Fruit fly (Drosophila melanogaster) whole organism, pupa: ENCODE data around the gene Ugt307A1.

ENCODE experiments used
- CG10348 ChIP-seq: fragments of 200-800 bp; sonication (Bioruptor generic); IDR thresholded peaks from 2 replicates; pipeline ENCODE4 v1.3.6; 2022; ENCODE audit warnings: missing biosample characterization, missing genetic modification characterization
- CG12605 ChIP-seq: fragments of 200-800 bp; sonication (Bioruptor generic); IDR thresholded peaks from 2 replicates; pipeline ENCODE4 v1.3.6; 2022; ENCODE audit warnings: missing biosample characterization, missing genetic modification characterization
- CG13204 ChIP-seq: fragments of 200-800 bp; sonication (Bioruptor generic); optimal IDR thresholded peaks from 2 replicates; lab custom pipeline; 2018; ENCODE audit warnings: missing biosample characterization, mild to moderate bottlenecking, missing genetic modification characterization, moderate library complexity
- CG14655 ChIP-seq: fragments of 200-800 bp; sonication (Bioruptor generic); optimal IDR thresholded peaks from 3 replicates; lab custom pipeline; 2017; ENCODE audit warnings: mild to moderate bottlenecking, missing biosample characterization, missing genetic modification reagents, missing genetic modification characterization
- CG15710 ChIP-seq: fragments of 200-800 bp; sonication (Bioruptor generic); optimal IDR thresholded peaks from 2 replicates; lab custom pipeline; 2018; ENCODE audit warnings: missing biosample characterization, mild to moderate bottlenecking, missing genetic modification characterization, moderate library complexity
- CG17806 ChIP-seq: fragments of 200-800 bp; sonication (Bioruptor generic); optimal IDR thresholded peaks from 2 replicates; lab custom pipeline; 2018; ENCODE audit warnings: missing biosample characterization, mild to moderate bottlenecking, missing genetic modification characterization, moderate library complexity
- CG32121 ChIP-seq: fragments of 200-800 bp; sonication (Bioruptor generic); IDR thresholded peaks from 2 replicates; pipeline ENCODE4 v1.3.6; 2022; ENCODE audit warnings: missing biosample characterization, missing genetic modification characterization
- CG34367 ChIP-seq: fragments of 200-800 bp; sonication (Bioruptor generic); optimal IDR thresholded peaks from 2 replicates; lab custom pipeline; 2018; ENCODE audit warnings: missing biosample characterization, mild to moderate bottlenecking, missing genetic modification characterization
- CG4496 ChIP-seq: fragments of 200-800 bp; sonication (Bioruptor generic); IDR thresholded peaks from 3 replicates; pipeline ENCODE4 v1.3.6; 2022; ENCODE audit warnings: missing biosample characterization, missing genetic modification characterization
- CG8159 ChIP-seq: fragments of 200-800 bp; sonication (Bioruptor generic); optimal IDR thresholded peaks from 3 replicates; lab custom pipeline; 2018; ENCODE audit warnings: missing biosample characterization, mild to moderate bottlenecking, missing genetic modification characterization, moderate library complexity
- CG8301 ChIP-seq: fragments of 200-800 bp; sonication (Bioruptor generic); optimal IDR thresholded peaks from 2 replicates; lab custom pipeline; 2018; ENCODE audit warnings: missing biosample characterization, mild to moderate bottlenecking, missing genetic modification characterization
- CG9948 ChIP-seq: fragments of 200-800 bp; sonication (Bioruptor generic); optimal IDR thresholded peaks from 2 replicates; lab custom pipeline; 2018; ENCODE audit warnings: missing biosample characterization, mild to moderate bottlenecking, missing genetic modification characterization, moderate library complexity
- D1 ChIP-seq: fragments of 200-800 bp; sonication (Bioruptor generic); optimal IDR thresholded peaks from 2 replicates; lab custom pipeline; 2018; ENCODE audit warnings: missing biosample characterization, mild to moderate bottlenecking, missing genetic modification characterization, moderate library complexity
- EcR ChIP-seq: fragments of 200-800 bp; sonication (Bioruptor generic); optimal IDR thresholded peaks from 3 replicates; lab custom pipeline; 2019; ENCODE audit warnings: missing biosample characterization, missing genetic modification characterization, mild to moderate bottlenecking, moderate library complexity, missing genetic modification reagents
- Ets98B ChIP-seq: fragments of 200-800 bp; sonication (Bioruptor generic); IDR thresholded peaks from 2 replicates; pipeline ENCODE4 v1.3.6; 2022; ENCODE audit warnings: missing biosample characterization, missing genetic modification characterization
- Pif1A ChIP-seq: fragments of 200-800 bp; sonication (Bioruptor generic); optimal IDR thresholded peaks from 3 replicates; lab custom pipeline; 2016; ENCODE audit warnings: missing biosample characterization, missing genetic modification characterization
- Pif1B ChIP-seq: fragments of 200-800 bp; sonication (Bioruptor generic); optimal IDR thresholded peaks from 3 replicates; lab custom pipeline; 2016; ENCODE audit warnings: missing biosample characterization, missing genetic modification characterization
- Snoo ChIP-seq: fragments of 200-800 bp; sonication (Bioruptor generic); optimal IDR thresholded peaks from 3 replicates; lab custom pipeline; 2017; ENCODE audit warnings: missing biosample characterization, mild to moderate bottlenecking, missing genetic modification characterization, inconsistent platforms
- fd96Ca ChIP-seq: fragments of 200-800 bp; sonication (Bioruptor generic); IDR thresholded peaks from 3 replicates; pipeline ENCODE4 v1.3.6; 2022; ENCODE audit warnings: missing biosample characterization, missing genetic modification characterization
- gl ChIP-seq: fragments of 200-800 bp; sonication (Bioruptor generic); optimal IDR thresholded peaks from 2 replicates; lab custom pipeline; 2018; ENCODE audit warnings: missing biosample characterization, mild to moderate bottlenecking, missing genetic modification characterization
- rn ChIP-seq: fragments of 200-800 bp; sonication (Bioruptor generic); IDR thresholded peaks from 2 replicates; pipeline ENCODE4 v1.3.6; 2022; ENCODE audit warnings: missing biosample characterization, missing genetic modification characterization

The Ugt307A1 gene

DNA sequence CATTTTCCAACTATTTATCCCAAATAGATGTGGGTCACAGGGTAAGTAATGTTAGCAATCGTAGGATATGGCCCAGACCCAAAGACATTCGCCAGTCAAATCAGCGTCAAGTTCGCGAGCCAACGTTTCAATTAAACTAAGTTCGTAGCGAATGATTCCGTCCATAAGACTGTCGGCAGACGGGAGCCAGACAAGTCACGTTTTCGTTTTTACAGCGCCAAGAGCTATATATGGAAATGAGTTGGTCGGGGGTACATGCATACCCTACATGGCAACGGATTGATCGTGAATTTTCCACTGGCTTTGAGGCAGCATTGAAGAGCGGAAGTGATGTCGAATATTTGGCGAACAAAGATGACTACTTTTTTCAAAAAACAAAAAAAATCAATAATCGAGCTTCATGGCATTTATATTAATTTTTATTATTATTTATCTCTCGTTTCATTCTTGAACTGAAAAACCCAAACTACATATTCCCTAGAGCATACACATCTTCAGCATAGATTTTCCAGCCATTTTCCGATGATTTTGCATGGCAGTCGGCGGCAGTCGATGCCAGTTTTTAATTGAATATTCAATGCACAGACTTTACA, 49.9 kb downstream of the Ugt307A1 start:
- peak; percentile 19 for TF ChIP-seq CG14655 (GFP tag; lab: Kevin White, UChicago)
- peak; percentile 34 for TF ChIP-seq Ets98B (GFP tag; lab: Robert Waterston, UW)
- 0 out of 3 replicates have a peak, but pooled peaks have one; percentile 34 for TF ChIP-seq fd96Ca (GFP tag; lab: Robert Waterston, UW)
- TF ChIP-seq Pif1A (GFP tag; lab: Kevin White, UChicago): no peak
- no peak for TF ChIP-seq Pif1B (GFP tag; lab: Kevin White, UChicago)
- no peak for TF ChIP-seq CG12605

DNA sequence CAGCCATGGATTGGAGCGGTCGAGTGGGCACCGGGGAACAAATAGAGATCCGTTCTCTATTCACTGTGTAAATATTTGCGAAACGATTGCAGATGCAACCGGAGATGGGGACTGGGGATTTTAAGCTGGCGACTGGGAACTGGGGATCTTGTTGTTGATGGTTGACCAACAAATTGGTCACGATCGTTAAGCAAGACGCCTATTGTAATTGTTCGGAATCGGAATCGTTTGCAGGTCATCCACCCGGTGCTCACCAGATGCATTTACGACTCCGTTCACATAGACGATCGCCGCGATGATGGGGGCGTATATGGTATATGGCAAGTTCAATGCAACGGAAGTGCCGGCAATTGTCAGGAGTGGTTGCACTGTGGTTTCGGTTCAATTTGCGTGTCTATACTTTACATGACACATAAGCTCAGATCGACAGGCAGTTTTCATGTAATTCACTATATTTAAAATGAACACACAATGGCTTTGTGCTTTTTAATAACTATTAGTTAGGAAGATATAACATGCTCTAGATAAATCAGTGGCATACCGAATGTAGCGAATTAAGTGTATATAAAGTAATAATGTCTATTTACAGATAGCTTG, 50.5 kb downstream of the Ugt307A1 start:
- TF ChIP-seq CG15710 (tag; lab: Kevin White, UChicago) (no peak), CG9948 (tag; lab: Kevin White, UChicago) (no peak), Snoo (tag; lab: Kevin White, UChicago) (no peak), CG32121 (GFP tag; lab: Robert Waterston, UW) (no peak), fd96Ca (GFP tag; lab: Robert Waterston, UW) (0 out of 3 replicates have a peak, but pooled peaks have one; percentile 1), gl (no peak), CG4496 (no peak), rn (GFP tag; lab: Robert Waterston, UW) (no peak), CG12605 (no peak), CG10348 (GFP tag; lab: Robert Waterston, UW) (no peak), Pif1A (GFP tag; lab: Kevin White, UChicago) (no peak), CG34367 (tag; lab: Kevin White, UChicago) (no peak), CG14655 (GFP tag; lab: Kevin White, UChicago) (no peak), EcR (GFP tag; lab: Kevin White, UChicago) (peak; percentile 71), D1 (tag; lab: Kevin White, UChicago) (no peak), Pif1B (GFP tag; lab: Kevin White, UChicago) (no peak), CG17806 (tag; lab: Kevin White, UChicago) (no peak), CG8159 (no peak), CG8301 (tag; lab: Kevin White, UChicago) (peak; percentile 0), CG13204 (no peak), Ets98B (GFP tag; lab: Robert Waterston, UW) (no peak)
